Worm (Caenorhabditis elegans) whole organism, midembryonic: ENCODE measurements around the gene txt-11.

Source experiments
- T22C8.4 ChIP-seq: fragments of 200-800 bp; sonication (Bioruptor generic); IDR thresholded peaks from 2 replicates; pipeline ENCODE4 v1.3.6; 2022; ENCODE audit warnings: missing genetic modification characterization, missing compliant biosample characterization
- cog-1 ChIP-seq: sonication (generic microtip); optimal IDR thresholded peaks from 2 replicates; lab custom pipeline; 2016; ENCODE audit warnings: missing genetic modification characterization, missing compliant biosample characterization

ce11 chrV:3398314-3398713, 14.8 kb upstream of the txt-11 start, which contains the start of gene T20D4.11:
- no peak for TF ChIP-seq cog-1 (tag; lab: Kevin White, UChicago)
- no peak for TF ChIP-seq T22C8.4 (GFP tag; lab: Robert Waterston, UW)
